Fruit fly (Drosophila melanogaster): ENCODE results near the gene CG15478.

- TF ChIP-seq Ets96B (tag; optimal IDR thresholded peaks at IDR 0.05) (no peak), CG8319 (GFP tag; optimal IDR thresholded peaks at IDR 0.05) (no peak), CG6808 (GFP tag; optimal IDR thresholded peaks at IDR 0.05) (no peak)
Measured at dm6 chrX:7703865-7704221, 13.9 kb downstream of the CG15478 start.

Data from whole organism, prepupa.